Fruit fly (Drosophila melanogaster) whole organism, embryonic: ENCODE results near the gene CG31493.
A peak's percentile ranks its signal among the peaks of the same experiment; 100 is the strongest.

Experiments
- Aef1 ChIP-seq: fragments of 200-800 bp; sonication (Bioruptor generic); IDR thresholded peaks from 3 replicates; pipeline ENCODE4 v1.3.6; 2022; ENCODE audit warnings: missing biosample characterization, missing genetic modification characterization
- Bteb2 ChIP-seq: fragments of 200-800 bp; sonication (Bioruptor generic); optimal IDR thresholded peaks from 2 replicates; lab custom pipeline; 2016; ENCODE audit warnings: missing biosample characterization, missing genetic modification characterization
- CG10543 ChIP-seq: fragments of 200-800 bp; sonication (Bioruptor generic); optimal IDR thresholded peaks from 3 replicates; lab custom pipeline; 2017; ENCODE audit warnings: missing biosample characterization, mild to moderate bottlenecking, missing genetic modification characterization, moderate library complexity
- CG10565 ChIP-seq: fragments of 200-800 bp; sonication (Bioruptor generic); optimal IDR thresholded peaks from 3 replicates; lab custom pipeline; 2016; ENCODE audit warnings: missing biosample characterization, mild to moderate bottlenecking, missing genetic modification characterization
- CG12659 ChIP-seq: fragments of 200-800 bp; sonication (Bioruptor generic); optimal IDR thresholded peaks from 3 replicates; lab custom pipeline; 2017; ENCODE audit warnings: mild to moderate bottlenecking, missing biosample characterization, missing genetic modification reagents, missing genetic modification characterization
- CG13123 ChIP-seq: fragments of 200-800 bp; sonication (Bioruptor generic); optimal IDR thresholded peaks from 2 replicates; lab custom pipeline; 2016; ENCODE audit warnings: missing biosample characterization, missing genetic modification characterization
- CG13287 ChIP-seq: fragments of 200-800 bp; sonication (Bioruptor generic); IDR thresholded peaks from 2 replicates; pipeline ENCODE4 v1.3.6; 2022; ENCODE audit warnings: missing biosample characterization, missing genetic modification characterization; ENCODE audit not compliant: partially characterized antibody
- CG13296 ChIP-seq: fragments of 200-800 bp; sonication (Bioruptor generic); optimal IDR thresholded peaks from 3 replicates; lab custom pipeline; 2018; ENCODE audit warnings: missing biosample characterization, mild to moderate bottlenecking, missing genetic modification characterization
- CG13624 ChIP-seq: fragments of 200-800 bp; sonication (Bioruptor generic); optimal IDR thresholded peaks from 2 replicates; lab custom pipeline; 2016; ENCODE audit warnings: missing biosample characterization, missing genetic modification characterization
- CG13775 ChIP-seq: fragments of 200-800 bp; sonication (Bioruptor generic); optimal IDR thresholded peaks from 3 replicates; lab custom pipeline; 2017; ENCODE audit warnings: missing biosample characterization, mild to moderate bottlenecking, missing genetic modification characterization
- CG14441 ChIP-seq: fragments of 200-800 bp; sonication (Bioruptor generic); IDR thresholded peaks from 2 replicates; pipeline ENCODE4 v1.3.6; 2022; ENCODE audit warnings: missing biosample characterization, missing genetic modification characterization
- CG14965 ChIP-seq: fragments of 200-800 bp; sonication (Bioruptor generic); optimal IDR thresholded peaks from 2 replicates; lab custom pipeline; 2016; ENCODE audit warnings: missing biosample characterization, missing genetic modification characterization, borderline replicate concordance
- CG15514 ChIP-seq: fragments of 200-800 bp; sonication (Bioruptor generic); optimal IDR thresholded peaks from 3 replicates; lab custom pipeline; 2017; ENCODE audit warnings: missing biosample characterization, missing genetic modification characterization, mild to moderate bottlenecking, moderate library complexity, missing genetic modification reagents
- CG16813 ChIP-seq: fragments of 200-800 bp; sonication (Bioruptor generic); IDR thresholded peaks from 3 replicates; pipeline ENCODE4 v1.3.6; 2022; ENCODE audit warnings: missing biosample characterization, missing genetic modification characterization; ENCODE audit not compliant: partially characterized antibody
- CG2116 ChIP-seq: fragments of 200-800 bp; sonication (Bioruptor generic); optimal IDR thresholded peaks from 3 replicates; lab custom pipeline; 2018; ENCODE audit warnings: missing biosample characterization, mild to moderate bottlenecking, missing genetic modification characterization
- CG2199 ChIP-seq: fragments of 200-800 bp; sonication (Bioruptor generic); IDR thresholded peaks from 3 replicates; pipeline ENCODE4 v1.3.6; 2022; ENCODE audit warnings: missing biosample characterization, missing genetic modification characterization
- CG3995 ChIP-seq: fragments of 200-800 bp; sonication (Bioruptor generic); optimal IDR thresholded peaks from 3 replicates; lab custom pipeline; 2016; ENCODE audit warnings: missing biosample characterization, missing genetic modification characterization
- CG43689 ChIP-seq: fragments of 200-800 bp; sonication (Bioruptor generic); IDR thresholded peaks from 2 replicates; pipeline ENCODE4 v1.3.6; 2022; ENCODE audit warnings: missing biosample characterization, missing genetic modification characterization
- CG4424 ChIP-seq: fragments of 200-800 bp; sonication (Bioruptor generic); optimal IDR thresholded peaks from 3 replicates; lab custom pipeline; 2016; ENCODE audit warnings: missing biosample characterization, missing genetic modification characterization
- CG6854 ChIP-seq: fragments of 200-800 bp; sonication (Bioruptor generic); optimal IDR thresholded peaks from 3 replicates; lab custom pipeline; 2017; ENCODE audit warnings: missing biosample characterization, mild to moderate bottlenecking, missing genetic modification characterization
- CG8924 ChIP-seq: fragments of 200-800 bp; optimal IDR thresholded peaks from 3 replicates; lab custom pipeline; 2019; ENCODE audit warnings: missing biosample characterization, mild to moderate bottlenecking, missing genetic modification characterization, moderate library complexity
- CG9932 ChIP-seq: fragments of 200-800 bp; sonication (Bioruptor generic); IDR thresholded peaks from 2 replicates; pipeline ENCODE4 v1.3.6; 2022; ENCODE audit warnings: missing biosample characterization, missing genetic modification characterization
- Camta ChIP-seq: fragments of 200-800 bp; sonication (Bioruptor generic); optimal IDR thresholded peaks from 2 replicates; lab custom pipeline; 2016; ENCODE audit warnings: missing biosample characterization, missing genetic modification characterization
- CoRest ChIP-seq: fragments of 200-800 bp; sonication (Bioruptor generic); optimal IDR thresholded peaks from 3 replicates; lab custom pipeline; 2018; ENCODE audit warnings: missing biosample characterization, mild to moderate bottlenecking, missing genetic modification characterization, moderate library complexity
- Ets65A ChIP-seq: fragments of 200-800 bp; sonication (Bioruptor generic); peaks from one replicate; lab custom pipeline; 2016; ENCODE audit warnings: missing biosample characterization, missing genetic modification characterization
- Fer2 ChIP-seq: fragments of 200-800 bp; sonication (Bioruptor generic); optimal IDR thresholded peaks from 2 replicates; lab custom pipeline; 2018; ENCODE audit warnings: missing biosample characterization, mild to moderate bottlenecking, missing genetic modification characterization, moderate library complexity
- HLH54F ChIP-seq: fragments of 200-800 bp; sonication (Bioruptor generic); optimal IDR thresholded peaks from 3 replicates; lab custom pipeline; 2016; ENCODE audit warnings: missing biosample characterization, missing genetic modification characterization
- Hand ChIP-seq: fragments of 200-800 bp; sonication (Bioruptor generic); optimal IDR thresholded peaks from 2 replicates; lab custom pipeline; 2017; ENCODE audit warnings: mild to moderate bottlenecking, missing biosample characterization, missing genetic modification reagents, missing genetic modification characterization
- Myb ChIP-seq: fragments of 200-800 bp; sonication (Bioruptor generic); optimal IDR thresholded peaks from 2 replicates; lab custom pipeline; 2016; ENCODE audit warnings: missing biosample characterization, missing genetic modification characterization
- Nf-YC ChIP-seq: fragments of 200-800 bp; optimal IDR thresholded peaks from 3 replicates; lab custom pipeline; 2019; ENCODE audit warnings: missing biosample characterization, mild to moderate bottlenecking, missing genetic modification characterization, moderate library complexity
- Rfx ChIP-seq: fragments of 200-800 bp; sonication (Bioruptor generic); IDR thresholded peaks from 2 replicates; pipeline ENCODE4 v1.3.6; 2022; ENCODE audit warnings: missing biosample characterization, missing genetic modification characterization
- Xbp1 ChIP-seq: fragments of 200-800 bp; sonication (Bioruptor generic); optimal IDR thresholded peaks from 3 replicates; lab custom pipeline; 2016; ENCODE audit warnings: missing biosample characterization, mild to moderate bottlenecking, missing genetic modification characterization
- ash1 ChIP-seq: fragments of 200-800 bp; sonication (Bioruptor generic); optimal IDR thresholded peaks from 2 replicates; lab custom pipeline; 2018; ENCODE audit warnings: missing biosample characterization, mild to moderate bottlenecking, missing genetic modification characterization
- ci ChIP-seq: fragments of 200-800 bp; sonication (Bioruptor generic); IDR thresholded peaks from 3 replicates; pipeline ENCODE4 v1.3.6; 2022; ENCODE audit warnings: missing biosample characterization, missing genetic modification characterization
- dm ChIP-seq: fragments of 200-800 bp; sonication (Bioruptor generic); optimal IDR thresholded peaks from 3 replicates; lab custom pipeline; 2016; ENCODE audit warnings: missing biosample characterization, missing genetic modification characterization
- ftz-f1 ChIP-seq: fragments of 200-800 bp; sonication (Bioruptor generic); optimal IDR thresholded peaks from 2 replicates; lab custom pipeline; 2016; ENCODE audit warnings: missing biosample characterization, missing genetic modification characterization
- gro ChIP-seq: fragments of 200-800 bp; sonication (Bioruptor generic); optimal IDR thresholded peaks from 2 replicates; lab custom pipeline; 2016; ENCODE audit warnings: missing biosample characterization, missing genetic modification characterization
- her ChIP-seq: fragments of 200-800 bp; sonication (Bioruptor generic); optimal IDR thresholded peaks from 2 replicates; lab custom pipeline; 2016; ENCODE audit warnings: missing biosample characterization, missing genetic modification characterization
- kay ChIP-seq: fragments of 200-800 bp; sonication (Bioruptor generic); optimal IDR thresholded peaks from 2 replicates; lab custom pipeline; 2016; ENCODE audit warnings: missing biosample characterization, missing genetic modification characterization
- nau ChIP-seq: fragments of 200-800 bp; sonication (Bioruptor generic); optimal IDR thresholded peaks from 3 replicates; lab custom pipeline; 2017; ENCODE audit warnings: missing biosample characterization, mild to moderate bottlenecking, missing genetic modification characterization, missing genetic modification reagents
- onecut ChIP-seq: fragments of 200-800 bp; sonication (Bioruptor generic); IDR thresholded peaks from 2 replicates; pipeline ENCODE4 v1.3.6; 2022; ENCODE audit warnings: missing biosample characterization, missing genetic modification characterization
- row ChIP-seq: fragments of 200-800 bp; sonication (Bioruptor generic); IDR thresholded peaks from 3 replicates; pipeline ENCODE4 v1.3.6; 2022; ENCODE audit warnings: missing biosample characterization, missing genetic modification characterization
- slp2 ChIP-seq: fragments of 200-800 bp; sonication (Bioruptor generic); optimal IDR thresholded peaks from 2 replicates; lab custom pipeline; 2016; ENCODE audit warnings: missing biosample characterization, missing genetic modification characterization
- so ChIP-seq: fragments of 200-800 bp; sonication (Bioruptor generic); IDR thresholded peaks from 3 replicates; pipeline ENCODE4 v1.3.6; 2022; ENCODE audit warnings: missing biosample characterization, missing genetic modification characterization
- sqz ChIP-seq: fragments of 200-800 bp; sonication (Bioruptor generic); optimal IDR thresholded peaks from 3 replicates; lab custom pipeline; 2018; ENCODE audit warnings: missing biosample characterization, mild to moderate bottlenecking, missing genetic modification characterization
- stwl ChIP-seq: fragments of 200-800 bp; sonication (Bioruptor generic); optimal IDR thresholded peaks from 3 replicates; lab custom pipeline; 2018; ENCODE audit warnings: missing biosample characterization, mild to moderate bottlenecking, missing genetic modification characterization, moderate library complexity
- sug ChIP-seq: fragments of 200-800 bp; optimal IDR thresholded peaks from 2 replicates; lab custom pipeline; 2019; ENCODE audit warnings: missing biosample characterization, mild to moderate bottlenecking, missing genetic modification characterization, moderate library complexity
- z ChIP-seq: fragments of 200-800 bp; sonication (Bioruptor generic); IDR thresholded peaks from 3 replicates; pipeline ENCODE4 v1.3.6; 2022; ENCODE audit warnings: missing biosample characterization, missing genetic modification characterization
- zf30C ChIP-seq: fragments of 200-800 bp; sonication (Bioruptor generic); optimal IDR thresholded peaks from 3 replicates; lab custom pipeline; 2018; ENCODE audit warnings: missing biosample characterization, mild to moderate bottlenecking, missing genetic modification characterization

The CG31493 gene

dm6 chr3R:7090337-7090830 lies 41.0 kb upstream of the CG31493 start (continued):
- TF ChIP-seq CG9932 (peak; percentile 48), CG12659 (peak; percentile 25), z (GFP tag; lab: Robert Waterston, UW) (peak; percentile 90), onecut (GFP tag; lab: Robert Waterston, UW) (peak; percentile 35; the same call in 1 of the 2 replicates), CG6854 (GFP tag; lab: Kevin White, UChicago) (peak; percentile 31), Fer2 (tag; lab: Kevin White, UChicago) (no peak), CG13287 (peak; percentile 21; the same call in 1 of the 2 replicates), ci (GFP tag; lab: Robert Waterston, UW) (0 out of 3 replicates have a peak, but pooled peaks have one; percentile 28), CG13123 (GFP tag; lab: Kevin White, UChicago) (no peak), stwl (tag; lab: Kevin White, UChicago) (no peak), nau (GFP tag; lab: Kevin White, UChicago) (no peak), Hand (GFP tag; lab: Kevin White, UChicago) (no peak), CG43689 (no peak), CG2199 (GFP tag; lab: Robert Waterston, UW) (peak; percentile 61; the same call in 1 of the 3 replicates), row (GFP tag; lab: Robert Waterston, UW) (0 out of 3 replicates have a peak, but pooled peaks have one; percentile 6), gro (GFP tag; lab: Kevin White, UChicago) (peak; percentile 16), Rfx (GFP tag; lab: Robert Waterston, UW) (peak; percentile 23; the same call in 1 of the 2 replicates), Nf-YC (tag; lab: Kevin White, UChicago) (no peak), zf30C (GFP tag; lab: Kevin White, UChicago) (peak; percentile 52), Ets65A (GFP tag; lab: Kevin White, UChicago) (peak; percentile 65), ftz-f1 (GFP tag; lab: Kevin White, UChicago) (peak; percentile 69), CG13624 (GFP tag; lab: Kevin White, UChicago) (peak; percentile 33), CG14441 (GFP tag; lab: Robert Waterston, UW) (0 out of 2 replicates have a peak, but pooled peaks have one; percentile 7), CG10565 (GFP tag; lab: Kevin White, UChicago) (no peak), ash1 (GFP tag; lab: Kevin White, UChicago) (peak; percentile 33)

- TF ChIP-seq sqz (no peak), her (GFP tag; lab: Kevin White, UChicago) (peak; percentile 1), Bteb2 (peak; percentile 46), Aef1 (GFP tag; lab: Robert Waterston, UW) (no peak), Nf-YC (tag; lab: Kevin White, UChicago) (peak; percentile 22), CoRest (tag; lab: Kevin White, UChicago) (peak; percentile 60), so (no peak), kay (GFP tag; lab: Kevin White, UChicago) (peak; percentile 34), dm (GFP tag; lab: Kevin White, UChicago) (peak; percentile 48), Myb (peak; percentile 61), Rfx (GFP tag; lab: Robert Waterston, UW) (peak; percentile 43; the same call in 1 of the 2 replicates), CG4424 (GFP tag; lab: Kevin White, UChicago) (peak; percentile 1), slp2 (GFP tag; lab: Kevin White, UChicago) (peak; percentile 33), CG10543 (no peak), CG15514 (GFP tag; lab: Kevin White, UChicago) (peak; percentile 52), CG13296 (GFP tag; lab: Kevin White, UChicago) (peak; percentile 21), Xbp1 (GFP tag; lab: Kevin White, UChicago) (peak; percentile 44), CG13287 (peak; percentile 80), CG16813 (peak; percentile 69), sug (peak; percentile 36), Camta (GFP tag; lab: Kevin White, UChicago) (peak; percentile 20), HLH54F (GFP tag; lab: Kevin White, UChicago) (peak; percentile 24), CG13775 (GFP tag; lab: Kevin White, UChicago) (peak; percentile 3), CG3995 (peak; percentile 2), CG2116 (GFP tag; lab: Kevin White, UChicago) (peak; percentile 72), CG14965 (GFP tag; lab: Kevin White, UChicago) (no peak), ash1 (GFP tag; lab: Kevin White, UChicago) (peak; percentile 17), CG8924 (tag; lab: Kevin White, UChicago) (peak; percentile 62)
Observed at dm6 chr3R:7091904-7092303, 39.5 kb upstream of the CG31493 start.
